Worm (Caenorhabditis elegans) whole organism, midembryonic: ENCODE measurements around the gene srh-99.

ENCODE experiments used
- T22C8.4 ChIP-seq: fragments of 200-800 bp; sonication (Bioruptor generic); IDR thresholded peaks from 2 replicates; pipeline ENCODE4 v1.3.6; 2022; ENCODE audit warnings: missing genetic modification characterization, missing compliant biosample characterization
- flt-1 ChIP-seq: fragments of 200-800 bp; sonication (Bioruptor generic); IDR thresholded peaks from 2 replicates; pipeline ENCODE4 v1.3.6; 2022; ENCODE audit warnings: missing genetic modification characterization, missing compliant biosample characterization
- med-1 ChIP-seq: sonication (generic microtip); optimal IDR thresholded peaks from 2 replicates; lab custom pipeline; 2017; ENCODE audit warnings: missing genetic modification characterization, mild to moderate bottlenecking, missing compliant biosample characterization, antibody characterized with exemption, missing genetic modification reagents; ENCODE audit not compliant: insufficient read depth
- ref-1 ChIP-seq: fragments of 200-800 bp; sonication (Bioruptor generic); conservative IDR thresholded peaks from 2 replicates; pipeline ENCODE4 v1.3.6; 2022; ENCODE audit warnings: missing genetic modification reagents, missing genetic modification characterization, missing compliant biosample characterization
- ztf-23 ChIP-seq: fragments of 200-800 bp; sonication (Bioruptor generic); IDR thresholded peaks from 2 replicates; pipeline ENCODE4 v1.3.6; 2022; ENCODE audit warnings: missing genetic modification reagents, missing genetic modification characterization, missing compliant biosample characterization

DNA sequence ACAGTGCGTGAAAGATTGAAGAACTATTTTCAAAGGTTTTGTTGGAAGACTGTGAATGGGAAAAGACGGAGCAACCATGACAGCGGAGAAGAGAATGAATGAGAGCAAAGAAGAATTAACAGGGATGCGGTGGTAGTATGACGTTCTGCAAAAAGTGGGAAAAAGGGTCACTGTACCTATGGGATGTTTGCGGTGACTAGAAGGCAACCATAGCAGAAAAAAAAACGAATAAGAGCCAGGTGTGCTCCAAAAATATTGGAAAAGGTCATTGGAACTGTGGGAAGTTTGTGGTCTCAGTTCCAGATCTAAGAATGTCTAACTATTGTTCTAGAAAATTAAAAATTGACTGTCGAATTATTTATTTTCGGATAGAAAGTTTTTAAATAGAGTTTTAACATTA is 32.4 kb upstream of the srh-99 start, which contains the start of gene fbxb-90:
- TF ChIP-seq T22C8.4: no peak
- no peak for TF ChIP-seq flt-1 (GFP tag; lab: Robert Waterston, UW)
- no peak for TF ChIP-seq med-1 (GFP tag; lab: Kevin White, UChicago)
- TF ChIP-seq ref-1 (GFP tag; lab: Robert Waterston, UW): no peak
- no peak for TF ChIP-seq ztf-23 (GFP tag; lab: Robert Waterston, UW)
